Fruit fly (Drosophila melanogaster) whole organism, embryonic: Measurements from ENCODE around the gene kek4.
A peak's percentile ranks its signal among the peaks of the same experiment; 100 is the strongest.

Experiments
- CG10321 ChIP-seq: fragments of 200-800 bp; sonication (Bioruptor generic); IDR thresholded peaks from 2 replicates; pipeline ENCODE4 v1.3.6; 2022; ENCODE audit warnings: missing biosample characterization, missing genetic modification characterization
- CG10565 ChIP-seq: fragments of 200-800 bp; sonication (Bioruptor generic); optimal IDR thresholded peaks from 3 replicates; lab custom pipeline; 2016; ENCODE audit warnings: missing biosample characterization, mild to moderate bottlenecking, missing genetic modification characterization
- CG10979 ChIP-seq: fragments of 200-800 bp; sonication (Bioruptor generic); optimal IDR thresholded peaks from 2 replicates; lab custom pipeline; 2018; ENCODE audit warnings: missing biosample characterization, mild to moderate bottlenecking, missing genetic modification characterization, moderate library complexity
- CG11398 ChIP-seq: fragments of 200-800 bp; sonication (Bioruptor generic); optimal IDR thresholded peaks from 2 replicates; lab custom pipeline; 2016; ENCODE audit warnings: missing biosample characterization, missing genetic modification characterization
- CG11696 ChIP-seq: fragments of 200-800 bp; sonication (Bioruptor generic); IDR thresholded peaks from 2 replicates; pipeline ENCODE4 v1.3.6; 2022; ENCODE audit warnings: missing biosample characterization, missing genetic modification characterization
- CG13624 ChIP-seq: fragments of 200-800 bp; sonication (Bioruptor generic); optimal IDR thresholded peaks from 2 replicates; lab custom pipeline; 2016; ENCODE audit warnings: missing biosample characterization, missing genetic modification characterization
- CG15011 ChIP-seq: fragments of 200-800 bp; sonication (Bioruptor generic); optimal IDR thresholded peaks from 3 replicates; lab custom pipeline; 2018; ENCODE audit warnings: missing biosample characterization, mild to moderate bottlenecking, missing genetic modification characterization
- CG1647 ChIP-seq: fragments of 200-800 bp; sonication (Bioruptor generic); optimal IDR thresholded peaks from 3 replicates; lab custom pipeline; 2016; ENCODE audit warnings: missing biosample characterization, missing genetic modification characterization
- CG16779 ChIP-seq: fragments of 200-800 bp; sonication (Bioruptor generic); IDR thresholded peaks from 2 replicates; pipeline ENCODE4 v1.3.6; 2022; ENCODE audit warnings: missing biosample characterization, missing genetic modification characterization
- CG17359 ChIP-seq: fragments of 200-800 bp; sonication (Bioruptor generic); optimal IDR thresholded peaks from 3 replicates; lab custom pipeline; 2018; ENCODE audit warnings: missing biosample characterization, mild to moderate bottlenecking, missing genetic modification characterization, moderate library complexity
- CG17912 ChIP-seq: fragments of 200-800 bp; sonication (Bioruptor generic); optimal IDR thresholded peaks from 2 replicates; lab custom pipeline; 2018; ENCODE audit warnings: missing biosample characterization, mild to moderate bottlenecking, missing genetic modification characterization
- CG18262 ChIP-seq: fragments of 200-800 bp; optimal IDR thresholded peaks from 3 replicates; lab custom pipeline; 2019; ENCODE audit warnings: missing biosample characterization, mild to moderate bottlenecking, missing genetic modification characterization, moderate library complexity
- CG18619 ChIP-seq: fragments of 200-800 bp; sonication (Bioruptor generic); optimal IDR thresholded peaks from 3 replicates; lab custom pipeline; 2017; ENCODE audit warnings: missing biosample characterization, mild to moderate bottlenecking, missing genetic modification characterization
- CG18764 ChIP-seq: fragments of 200-800 bp; sonication (Bioruptor generic); optimal IDR thresholded peaks from 3 replicates; lab custom pipeline; 2016; ENCODE audit warnings: missing biosample characterization, missing genetic modification characterization
- CG2116 ChIP-seq: fragments of 200-800 bp; sonication (Bioruptor generic); optimal IDR thresholded peaks from 3 replicates; lab custom pipeline; 2018; ENCODE audit warnings: missing biosample characterization, mild to moderate bottlenecking, missing genetic modification characterization
- CG31441 ChIP-seq: fragments of 200-800 bp; sonication (Bioruptor generic); IDR thresholded peaks from 2 replicates; pipeline ENCODE4 v1.3.6; 2022; ENCODE audit warnings: missing biosample characterization, missing genetic modification characterization
- CG3407 ChIP-seq: fragments of 200-800 bp; sonication (Bioruptor generic); optimal IDR thresholded peaks from 2 replicates; lab custom pipeline; 2018; ENCODE audit warnings: missing biosample characterization, mild to moderate bottlenecking, missing genetic modification characterization
- CG34422 ChIP-seq: fragments of 200-800 bp; sonication (Bioruptor generic); IDR thresholded peaks from 3 replicates; pipeline ENCODE4 v1.3.6; 2022; ENCODE audit warnings: missing biosample characterization, missing genetic modification characterization
- CG6654 ChIP-seq: fragments of 200-800 bp; sonication (Bioruptor generic); optimal IDR thresholded peaks from 2 replicates; lab custom pipeline; 2017; ENCODE audit warnings: missing biosample characterization, mild to moderate bottlenecking, missing genetic modification characterization
- CG6791 ChIP-seq: fragments of 200-800 bp; sonication (Bioruptor generic); IDR thresholded peaks from 3 replicates; pipeline ENCODE4 v1.3.6; 2022; ENCODE audit warnings: missing biosample characterization, missing genetic modification characterization; ENCODE audit not compliant: partially characterized antibody
- CG7357 ChIP-seq: fragments of 200-800 bp; sonication (Bioruptor generic); IDR thresholded peaks from 3 replicates; pipeline ENCODE4 v1.3.6; 2022; ENCODE audit warnings: missing biosample characterization, missing genetic modification characterization
- Camta ChIP-seq: fragments of 200-800 bp; sonication (Bioruptor generic); optimal IDR thresholded peaks from 2 replicates; lab custom pipeline; 2016; ENCODE audit warnings: missing biosample characterization, missing genetic modification characterization
- Dad ChIP-seq: fragments of 200-800 bp; sonication (Bioruptor generic); optimal IDR thresholded peaks from 3 replicates; lab custom pipeline; 2016; ENCODE audit warnings: missing biosample characterization, missing genetic modification characterization
- Dp ChIP-seq: fragments of 200-800 bp; sonication (Bioruptor generic); optimal IDR thresholded peaks from 2 replicates; lab custom pipeline; 2018; ENCODE audit warnings: missing biosample characterization, mild to moderate bottlenecking, missing genetic modification characterization, moderate library complexity
- Eip74EF ChIP-seq, 2 experiments: fragments of 200-800 bp in 1 of 2; fragments of >200 bp in 1 of 2; sonication (Bioruptor generic) in 1 of 2; optimal IDR thresholded peaks; 2 replicates each; lab custom pipeline; 2017 to 2019; ENCODE audit warnings: missing biosample characterization in 2 of 2, missing genetic modification characterization in 2 of 2, mild to moderate bottlenecking in 1 of 2, moderate library complexity in 1 of 2
- Lhr ChIP-seq: fragments of 200-800 bp; sonication (Bioruptor generic); optimal IDR thresholded peaks from 3 replicates; lab custom pipeline; 2017; ENCODE audit warnings: mild to moderate bottlenecking, missing biosample characterization, missing genetic modification reagents, missing genetic modification characterization
- MBD-R2 ChIP-seq: fragments of 200-800 bp; sonication (Bioruptor generic); IDR thresholded peaks from 2 replicates; pipeline ENCODE4 v1.3.6; 2022; ENCODE audit warnings: missing biosample characterization, missing genetic modification characterization
- Optix ChIP-seq: fragments of 200-800 bp; sonication (Bioruptor generic); IDR thresholded peaks from 3 replicates; pipeline ENCODE4 v1.3.6; 2022; ENCODE audit warnings: missing biosample characterization, missing genetic modification characterization
- Ravus ChIP-seq: fragments of 200-800 bp; sonication (Bioruptor generic); IDR thresholded peaks from 2 replicates; pipeline ENCODE4 v1.3.6; 2022; ENCODE audit warnings: missing biosample characterization, missing genetic modification characterization
- Sin3A ChIP-seq: fragments of >200 bp; optimal IDR thresholded peaks from 2 replicates; lab custom pipeline; 2018
- Sox102F ChIP-seq: fragments of 200-800 bp; sonication (Bioruptor generic); optimal IDR thresholded peaks from 2 replicates; lab custom pipeline; 2018; ENCODE audit warnings: missing biosample characterization, mild to moderate bottlenecking, missing genetic modification characterization, moderate library complexity
- ab ChIP-seq: fragments of 200-800 bp; sonication (Bioruptor generic); optimal IDR thresholded peaks from 2 replicates; lab custom pipeline; 2016; ENCODE audit warnings: missing biosample characterization, missing genetic modification characterization
- br ChIP-seq: fragments of >200 bp; optimal IDR thresholded peaks from 2 replicates; lab custom pipeline; 2017
- bsh ChIP-seq, 2 experiments: fragments of 200-800 bp; sonication (Bioruptor generic); optimal IDR thresholded peaks; 2 replicates each; lab custom pipeline; 2017 to 2018; ENCODE audit warnings: mild to moderate bottlenecking in 2 of 2, missing biosample characterization in 2 of 2, missing genetic modification characterization in 2 of 2, moderate library complexity in 1 of 2
- chn ChIP-seq: fragments of 200-800 bp; sonication (Bioruptor generic); optimal IDR thresholded peaks from 2 replicates; lab custom pipeline; 2016; ENCODE audit warnings: missing biosample characterization, missing genetic modification characterization
- dysf ChIP-seq: fragments of 200-800 bp; sonication (Bioruptor generic); IDR thresholded peaks from 3 replicates; pipeline ENCODE4 v1.3.6; 2022; ENCODE audit warnings: missing biosample characterization, missing genetic modification characterization
- fd102C ChIP-seq: fragments of 200-800 bp; sonication (Bioruptor generic); optimal IDR thresholded peaks from 2 replicates; lab custom pipeline; 2018; ENCODE audit warnings: missing biosample characterization, mild to moderate bottlenecking, missing genetic modification characterization, moderate library complexity
- gem ChIP-seq: fragments of 200-800 bp; sonication (Bioruptor generic); optimal IDR thresholded peaks from 2 replicates; lab custom pipeline; 2019; ENCODE audit warnings: missing biosample characterization, mild to moderate bottlenecking, missing genetic modification characterization, moderate library complexity
- jumu ChIP-seq: fragments of 200-800 bp; sonication (Bioruptor generic); optimal IDR thresholded peaks from 3 replicates; lab custom pipeline; 2016; ENCODE audit warnings: missing biosample characterization, missing genetic modification characterization
- klu ChIP-seq: fragments of 200-800 bp; sonication (Bioruptor generic); IDR thresholded peaks from 2 replicates; pipeline ENCODE4 v1.3.6; 2022; ENCODE audit warnings: missing biosample characterization, missing genetic modification characterization
- lilli ChIP-seq: fragments of 200-800 bp; sonication (Bioruptor generic); optimal IDR thresholded peaks from 3 replicates; lab custom pipeline; 2016; ENCODE audit warnings: missing biosample characterization, missing genetic modification characterization
- mirr ChIP-seq: fragments of 200-800 bp; sonication (Bioruptor generic); optimal IDR thresholded peaks from 3 replicates; lab custom pipeline; 2018; ENCODE audit warnings: missing biosample characterization, mild to moderate bottlenecking, missing genetic modification characterization
- nau ChIP-seq: fragments of 200-800 bp; sonication (Bioruptor generic); optimal IDR thresholded peaks from 3 replicates; lab custom pipeline; 2017; ENCODE audit warnings: missing biosample characterization, mild to moderate bottlenecking, missing genetic modification characterization, missing genetic modification reagents
- nmo ChIP-seq: fragments of 200-800 bp; sonication (Bioruptor generic); optimal IDR thresholded peaks from 2 replicates; lab custom pipeline; 2018; ENCODE audit warnings: missing biosample characterization, mild to moderate bottlenecking, missing genetic modification characterization, moderate library complexity
- ranshi ChIP-seq: fragments of 200-800 bp; sonication (Bioruptor generic); IDR thresholded peaks from 2 replicates; pipeline ENCODE4 v1.3.6; 2022; ENCODE audit warnings: missing biosample characterization, missing genetic modification characterization
- shn ChIP-seq: fragments of 200-800 bp; sonication (Bioruptor generic); optimal IDR thresholded peaks from 3 replicates; lab custom pipeline; 2016; ENCODE audit warnings: missing biosample characterization, missing genetic modification characterization
- slou ChIP-seq: fragments of 200-800 bp; sonication (Bioruptor generic); optimal IDR thresholded peaks from 3 replicates; lab custom pipeline; 2016; ENCODE audit warnings: missing biosample characterization, missing genetic modification characterization
- tio ChIP-seq: fragments of 200-800 bp; sonication (Bioruptor generic); optimal IDR thresholded peaks from 2 replicates; lab custom pipeline; 2017; ENCODE audit warnings: missing biosample characterization, missing genetic modification characterization, inconsistent platforms
- zfh2 ChIP-seq: fragments of 200-800 bp; sonication (Bioruptor generic); optimal IDR thresholded peaks from 2 replicates; lab custom pipeline; 2016; ENCODE audit warnings: missing biosample characterization, missing genetic modification characterization

kek4 gene

DNA sequence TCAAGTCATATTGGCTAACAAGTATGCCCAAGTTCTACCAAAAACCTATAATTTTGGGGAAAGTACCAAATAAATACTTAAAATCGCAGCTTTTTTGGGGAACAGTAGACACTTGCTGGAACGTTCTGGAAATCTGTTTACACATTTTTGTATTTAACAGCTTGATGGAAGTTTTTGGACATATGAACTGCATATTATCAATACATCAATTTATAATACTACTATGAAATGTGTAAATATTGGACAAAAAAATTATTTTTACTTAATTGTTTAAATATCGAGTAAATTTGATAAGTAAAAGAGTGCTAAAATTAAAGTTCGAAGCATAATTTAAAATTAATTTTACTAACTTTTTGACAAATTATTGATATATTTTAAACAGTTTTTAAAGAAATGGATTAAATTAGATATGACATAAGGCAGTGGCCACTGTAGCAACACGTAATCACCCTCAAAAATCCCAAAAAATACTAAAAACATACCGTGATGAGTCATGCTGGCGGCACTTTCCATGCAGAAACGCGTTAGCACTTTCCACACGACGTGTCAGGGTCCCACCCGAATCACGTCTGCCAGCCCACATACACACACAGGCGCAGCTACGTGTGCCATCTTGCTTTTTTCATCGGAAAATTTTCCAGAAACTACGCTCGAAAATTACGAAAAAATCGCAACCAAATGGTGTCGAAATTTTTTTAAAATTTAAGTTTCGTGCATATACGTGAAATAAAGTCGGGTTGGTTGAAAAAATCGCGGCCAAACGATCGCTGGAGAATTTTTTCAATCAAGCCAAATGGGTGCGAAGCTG, 50.0 kb downstream of the kek4 start, which contains the start of gene Sirt1:
TSS of gene Sirt1 (plus strand) at position 571 of the 808 bp plus-strand sequence.
- TF ChIP-seq chn: peak; percentile 35
- peak; percentile 92 for TF ChIP-seq CG31441 (GFP tag; lab: Robert Waterston, UW)
- TF ChIP-seq tio (GFP tag; lab: Kevin White, UChicago): peak; percentile 94
- peak; percentile 82 for TF ChIP-seq Sox102F (GFP tag; lab: Kevin White, UChicago)
- no peak for TF ChIP-seq br (lab: Kevin White, UChicago)
- TF ChIP-seq mirr (GFP tag; lab: Kevin White, UChicago): no peak
- TF ChIP-seq CG10565: no peak
- TF ChIP-seq dysf (GFP tag; lab: Robert Waterston, UW): peak; percentile 90
- peak; percentile 43 for TF ChIP-seq Ravus (GFP tag; lab: Robert Waterston, UW)
- peak; percentile 56 for TF ChIP-seq Lhr (GFP tag; lab: Kevin White, UChicago)
- TF ChIP-seq CG13624: peak; percentile 34
- TF ChIP-seq CG11398 (GFP tag; lab: Kevin White, UChicago): no peak
- no peak for TF ChIP-seq Dad (GFP tag; lab: Kevin White, UChicago)
- TF ChIP-seq nau (GFP tag; lab: Kevin White, UChicago): no peak
- TF ChIP-seq fd102C: no peak
- no peak for TF ChIP-seq CG1647
- TF ChIP-seq MBD-R2: no peak
- TF ChIP-seq CG6654 (GFP tag; lab: Kevin White, UChicago): peak; percentile 67
- peak; percentile 72 for TF ChIP-seq CG3407
- peak; percentile 84; the same call in 1 of the 2 replicates for TF ChIP-seq klu (GFP tag; lab: Robert Waterston, UW)
- TF ChIP-seq ranshi (GFP tag; lab: Robert Waterston, UW): peak; percentile 63
- TF ChIP-seq CG10321: 0 out of 2 replicates have a peak, but pooled peaks have one; percentile 16
- TF ChIP-seq CG16779: 0 out of 2 replicates have a peak, but pooled peaks have one; percentile 21
- peak; percentile 79 for TF ChIP-seq slou (GFP tag; lab: Kevin White, UChicago)
- TF ChIP-seq shn (GFP tag; lab: Kevin White, UChicago): no peak
- TF ChIP-seq gem: peak; percentile 95
- TF ChIP-seq CG17359 (tag; lab: Kevin White, UChicago): peak; percentile 71
- peak; percentile 18 for TF ChIP-seq Camta (GFP tag; lab: Kevin White, UChicago)
- peak; percentile 95 for TF ChIP-seq nmo
- TF ChIP-seq CG11696 (GFP tag; lab: Robert Waterston, UW): 0 out of 2 replicates have a peak, but pooled peaks have one; percentile 35
- TF ChIP-seq zfh2: peak; percentile 43
- TF ChIP-seq CG2116 (GFP tag; lab: Kevin White, UChicago): peak; percentile 66
- TF ChIP-seq Eip74EF (GFP tag; optimal IDR thresholded peaks at IDR 0.05; lab: Kevin White, UChicago): peak in 1 of 2 experiments; percentile 67
- peak; percentile 84 for TF ChIP-seq CG15011
- peak; percentile 83 for TF ChIP-seq CG7357
- TF ChIP-seq lilli (GFP tag; lab: Kevin White, UChicago): peak; percentile 76
- TF ChIP-seq CG34422 (GFP tag; lab: Robert Waterston, UW): no peak; the same call in 2 of the 3 replicates
- peak; percentile 94 for TF ChIP-seq CG18262 (tag; lab: Kevin White, UChicago)
- peak in 1 of 2 experiments; percentile 78 for TF ChIP-seq bsh (GFP tag; optimal IDR thresholded peaks at IDR 0.05; lab: Kevin White, UChicago)
- peak; percentile 87 for TF ChIP-seq CG10979 (tag; lab: Kevin White, UChicago)
- no peak for TF ChIP-seq ab
- no peak for TF ChIP-seq Dp (GFP tag; lab: Kevin White, UChicago)
- no peak for TF ChIP-seq CG17912 (GFP tag; lab: Kevin White, UChicago)
- no peak for TF ChIP-seq Sin3A (lab: Kevin White, UChicago)
- TF ChIP-seq Optix: no peak
- TF ChIP-seq CG18764 (GFP tag; lab: Kevin White, UChicago): peak; percentile 77
- peak; percentile 89 for TF ChIP-seq CG18619
- TF ChIP-seq CG6791 (GFP tag; lab: Robert Waterston, UW): 0 out of 3 replicates have a peak, but pooled peaks have one; percentile 26
- TF ChIP-seq jumu (GFP tag; lab: Kevin White, UChicago): peak; percentile 22
